Worm (Caenorhabditis elegans): ENCODE data around the gene F53F8.7.

DNA sequence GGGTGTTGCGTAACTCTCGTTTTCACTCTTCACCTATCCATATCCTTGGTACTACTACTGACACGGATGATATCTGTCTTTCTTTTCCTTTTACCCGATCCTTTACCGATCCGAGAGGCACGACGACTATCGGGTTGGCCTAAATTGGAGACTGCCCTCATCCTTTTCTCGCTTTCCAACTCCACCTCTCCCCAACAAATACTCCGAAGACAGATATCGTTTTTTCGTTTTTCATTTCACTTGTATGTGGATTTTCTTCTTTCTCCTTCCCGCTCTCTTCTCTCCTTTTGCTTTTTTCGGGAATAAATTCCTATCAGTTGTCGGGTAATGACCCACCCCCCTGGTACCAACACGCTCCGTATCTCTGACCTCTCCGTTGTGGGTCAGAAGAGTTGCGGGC lies 33.2 kb downstream of the F53F8.7 start:
- TF ChIP-seq him-1 (tag; optimal IDR thresholded peaks at IDR 0.05) (no peak), dao-5 (tag; optimal IDR thresholded peaks at IDR 0.05) (no peak), W03F9.2 (tag; optimal IDR thresholded peaks at IDR 0.05) (no peak)
